Worm (Caenorhabditis elegans): Measurements from ENCODE around the gene C24A8.5.

- TF ChIP-seq ztf-4 (tag; optimal IDR thresholded peaks at IDR 0.05), result no peak
- no peak for TF ChIP-seq vab-15 (tag; optimal IDR thresholded peaks at IDR 0.05)
- TF ChIP-seq unc-86 (tag; optimal IDR thresholded peaks at IDR 0.05), result no peak
- TF ChIP-seq nhr-71 (tag; optimal IDR thresholded peaks at IDR 0.05), result no peak
- TF ChIP-seq mdl-1 (tag; optimal IDR thresholded peaks at IDR 0.05), result no peak
- TF ChIP-seq snpc-4 (tag; optimal IDR thresholded peaks at IDR 0.05), result no peak
- TF ChIP-seq aly-2 (tag; optimal IDR thresholded peaks at IDR 0.05), result no peak
- no peak for TF ChIP-seq lin-14 (GFP tag; optimal IDR thresholded peaks at IDR 0.05)
- no peak for TF ChIP-seq nhr-76 (tag; optimal IDR thresholded peaks at IDR 0.05)
- no peak for TF ChIP-seq nhr-11 (tag; optimal IDR thresholded peaks at IDR 0.05)
Measured at ce11 chrX:4282380-4282779, 46.3 kb downstream of the C24A8.5 start, which contains the start of gene C52B9.19.

Data from whole organism, L1 larva.